Worm (Caenorhabditis elegans) whole organism, L1 larva: ENCODE data around the gene glb-11.

Experiments
- C34B4.2 ChIP-seq: sonication (generic microtip); optimal IDR thresholded peaks from 2 replicates; lab custom pipeline; 2017; ENCODE audit warnings: mild to moderate bottlenecking, missing genetic modification characterization, missing compliant biosample characterization
- grh-1 ChIP-seq: fragments of 200-800 bp; sonication (Bioruptor generic); IDR thresholded peaks from 2 replicates; pipeline ENCODE4 v1.3.6; 2022; ENCODE audit warnings: missing genetic modification reagents, missing genetic modification characterization, missing compliant biosample characterization
- lin-15B ChIP-seq: fragments of 150-350 bp; sonication (generic microtip); optimal IDR thresholded peaks from 3 replicates; lab custom pipeline; 2014; ENCODE audit warnings: missing biosample characterization, missing genetic modification characterization
- nhr-12 ChIP-seq: sonication (generic microtip); optimal IDR thresholded peaks from 2 replicates; lab custom pipeline; 2017; ENCODE audit warnings: missing biosample characterization, missing genetic modification characterization
- nhr-77 ChIP-seq: fragments of 150-350 bp; optimal IDR thresholded peaks from 2 replicates; lab custom pipeline; 2014; ENCODE audit warnings: missing biosample characterization, missing genetic modification characterization
- pag-3 ChIP-seq: sonication (generic microtip); optimal IDR thresholded peaks from 2 replicates; lab custom pipeline; 2017; ENCODE audit warnings: missing genetic modification characterization, mild to moderate bottlenecking, missing compliant biosample characterization, antibody characterized with exemption, borderline replicate concordance; ENCODE audit not compliant: insufficient read depth
- unc-130 ChIP-seq: fragments of 150-350 bp; optimal IDR thresholded peaks from 2 replicates; lab custom pipeline; 2017; ENCODE audit warnings: missing biosample characterization, missing genetic modification characterization, inconsistent platforms
- unc-62 ChIP-seq: fragments of 150-350 bp; optimal IDR thresholded peaks from 2 replicates; lab custom pipeline; 2014; ENCODE audit warnings: missing biosample characterization, missing genetic modification reagents, missing genetic modification characterization
- unc-86 ChIP-seq: sonication (generic microtip); optimal IDR thresholded peaks from 2 replicates; lab custom pipeline; 2016; ENCODE audit warnings: missing genetic modification characterization, missing compliant biosample characterization
- unc-98 ChIP-seq: fragments of 200-800 bp; sonication (Bioruptor generic); IDR thresholded peaks from 2 replicates; pipeline ENCODE4 v1.3.6; 2022; ENCODE audit warnings: missing genetic modification characterization, missing compliant biosample characterization

- TF ChIP-seq unc-86 (tag; lab: Kevin White, UChicago) (no peak), nhr-77 (tag; lab: Kevin White, UChicago) (no peak), unc-130 (no peak), nhr-12 (tag; lab: Kevin White, UChicago) (no peak), unc-62 (GFP tag; lab: Kevin White, UChicago) (no peak), C34B4.2 (no peak), pag-3 (no peak), lin-15B (tag; lab: Kevin White, UChicago) (no peak), grh-1 (no peak), unc-98 (GFP tag; lab: Robert Waterston, UW) (no peak)
These were observed 2.5 kb upstream of the glb-11 start for ce11 chrIII:3994457-3994856.
